Fruit fly (Drosophila melanogaster) whole organism, adult: ENCODE results near the gene ATPsynbeta.

ENCODE experiments used
- CG12768 ChIP-seq: fragments of 200-800 bp; sonication (Bioruptor generic); optimal IDR thresholded peaks from 2 replicates; lab custom pipeline; 2017; ENCODE audit warnings: missing biosample characterization, missing genetic modification characterization, mild to moderate bottlenecking, moderate library complexity, missing genetic modification reagents
- CG1620 ChIP-seq: fragments of 200-800 bp; sonication (Bioruptor generic); optimal IDR thresholded peaks from 2 replicates; lab custom pipeline; 2016; ENCODE audit warnings: missing biosample characterization, missing genetic modification characterization
- CG33017 ChIP-seq: fragments of 200-800 bp; sonication (Bioruptor generic); optimal IDR thresholded peaks from 2 replicates; lab custom pipeline; 2018; ENCODE audit warnings: missing biosample characterization, mild to moderate bottlenecking, missing genetic modification characterization, moderate library complexity
- Crg-1 ChIP-seq: fragments of 200-800 bp; sonication (Bioruptor generic); optimal IDR thresholded peaks from 2 replicates; lab custom pipeline; 2016; ENCODE audit warnings: missing biosample characterization, missing genetic modification characterization
- Mnt ChIP-seq: fragments of 200-800 bp; sonication (Bioruptor generic); optimal IDR thresholded peaks from 2 replicates; lab custom pipeline; 2016; ENCODE audit warnings: missing biosample characterization, mild to moderate bottlenecking, missing genetic modification characterization
- cic ChIP-seq: fragments of 200-800 bp; sonication (Bioruptor generic); optimal IDR thresholded peaks from 2 replicates; lab custom pipeline; 2017; ENCODE audit warnings: missing biosample characterization, mild to moderate bottlenecking, missing genetic modification characterization, moderate library complexity
- cnc ChIP-seq, 2 experiments: fragments of >200 bp; optimal IDR thresholded peaks; 2 replicates each; lab custom pipeline; 2017
- kay ChIP-seq: fragments of 200-800 bp; sonication (Bioruptor generic); peaks from one replicate; lab custom pipeline; 2016; ENCODE audit warnings: missing biosample characterization, missing genetic modification characterization, borderline replicate concordance
- ovo ChIP-seq: fragments of 200-800 bp; sonication (Bioruptor generic); optimal IDR thresholded peaks from 2 replicates; lab custom pipeline; 2016; ENCODE audit warnings: missing biosample characterization, missing genetic modification characterization
- pad ChIP-seq: fragments of 200-800 bp; sonication (Bioruptor generic); optimal IDR thresholded peaks from 3 replicates; lab custom pipeline; 2017; ENCODE audit warnings: missing biosample characterization, missing genetic modification characterization, mild to moderate bottlenecking, moderate library complexity, missing genetic modification reagents
- tj ChIP-seq: fragments of 200-800 bp; sonication (Bioruptor generic); optimal IDR thresholded peaks from 3 replicates; lab custom pipeline; 2017; ENCODE audit warnings: missing biosample characterization, mild to moderate bottlenecking, missing genetic modification characterization, moderate library complexity
- toe ChIP-seq: fragments of 200-800 bp; sonication (Bioruptor generic); optimal IDR thresholded peaks from 2 replicates; lab custom pipeline; 2016; ENCODE audit warnings: missing biosample characterization, missing genetic modification characterization

- TF ChIP-seq CG12768 (GFP tag; lab: Kevin White, UChicago) (no peak), Crg-1 (GFP tag; lab: Kevin White, UChicago) (no peak), CG33017 (tag; lab: Kevin White, UChicago) (no peak), pad (GFP tag; lab: Kevin White, UChicago) (no peak), tj (no peak), CG1620 (GFP tag; lab: Kevin White, UChicago) (no peak), kay (no peak), cnc (optimal IDR thresholded peaks at IDR 0.05; lab: Kevin White, UChicago) (no peak), toe (no peak), Mnt (GFP tag; lab: Kevin White, UChicago) (no peak), ovo (GFP tag; lab: Kevin White, UChicago) (no peak), cic (no peak)
Observed at dm6 chr4:984755-985154, 46.5 kb upstream of the ATPsynbeta start.
